Fruit fly (Drosophila melanogaster): ENCODE measurements around the gene Karybeta3.

DNA sequence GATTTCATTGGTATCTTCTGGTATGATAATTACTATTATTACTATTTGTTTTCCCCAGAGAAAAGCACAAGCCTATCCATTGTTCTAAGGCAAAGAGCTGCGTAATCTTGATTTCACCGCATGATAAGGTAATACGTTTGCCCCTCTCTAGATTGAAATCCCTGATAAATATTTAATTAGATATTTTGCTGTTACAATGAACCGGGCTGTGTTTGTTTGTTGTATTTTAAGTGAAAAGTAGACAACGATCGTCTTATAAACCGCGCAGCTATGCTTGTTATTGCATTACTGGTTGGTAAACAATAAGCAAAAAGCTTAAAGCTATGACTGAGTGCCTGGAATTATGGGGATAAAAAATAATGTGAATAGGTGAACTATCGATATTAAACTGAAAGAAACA, 45.8 kb downstream of the Karybeta3 start:
- TF ChIP-seq EcR (GFP tag; optimal IDR thresholded peaks at IDR 0.05) (no peak), Dll (optimal IDR thresholded peaks at IDR 0.05) (no peak), pan (optimal IDR thresholded peaks at IDR 0.05) (no peak), CG8478 (optimal IDR thresholded peaks at IDR 0.05) (no peak), usp (GFP tag; optimal IDR thresholded peaks at IDR 0.05) (no peak), psq (optimal IDR thresholded peaks at IDR 0.05) (no peak)

Data from whole organism.